Worm (Caenorhabditis elegans): ENCODE results near the gene coq-5.

- TF ChIP-seq mef-2 (tag; optimal IDR thresholded peaks at IDR 0.05) (no peak), fos-1 (tag; optimal IDR thresholded peaks at IDR 0.05) (no peak), egl-27 (tag; optimal IDR thresholded peaks at IDR 0.05) (no peak)
Measured at ce11 chrIII:7903427-7903826, 45.2 kb upstream of the coq-5 start.

Measured in whole organism, L1 larva.